Worm (Caenorhabditis elegans) whole organism, young adult: ENCODE results near the gene ZC317.6.

Source experiments
- B0035.1 ChIP-seq: sonication (generic microtip); optimal IDR thresholded peaks from 2 replicates; lab custom pipeline; 2016; ENCODE audit warnings: missing genetic modification characterization, mild to moderate bottlenecking, missing compliant biosample characterization, missing genotype, missing genetic modification reagents
- F10E7.11 ChIP-seq: sonication (generic microtip); optimal IDR thresholded peaks from 2 replicates; lab custom pipeline; 2017; ENCODE audit warnings: mild to moderate bottlenecking, missing genetic modification characterization, moderate library complexity, missing compliant biosample characterization
- F22D6.2 ChIP-seq: sonication (generic microtip); optimal IDR thresholded peaks from 2 replicates; lab custom pipeline; 2016; ENCODE audit warnings: mild to moderate bottlenecking, missing genetic modification characterization, missing compliant biosample characterization
- F39B2.1 ChIP-seq: fragments of 200-800 bp; sonication (Bioruptor generic); IDR thresholded peaks from 2 replicates; pipeline ENCODE4 v1.3.6; 2022; ENCODE audit warnings: missing genetic modification reagents, missing genetic modification characterization, missing compliant biosample characterization
- F52B5.7 ChIP-seq: sonication (generic microtip); optimal IDR thresholded peaks from 2 replicates; lab custom pipeline; 2016; ENCODE audit warnings: mild to moderate bottlenecking, missing genetic modification characterization, missing compliant biosample characterization
- F55B11.4 ChIP-seq: sonication (generic microtip); optimal IDR thresholded peaks from 2 replicates; lab custom pipeline; 2016; ENCODE audit warnings: missing compliant biosample characterization, missing genetic modification characterization, borderline replicate concordance; ENCODE audit not compliant: insufficient read depth
- K11D2.4 ChIP-seq: fragments of 200-800 bp; sonication (Bioruptor generic); IDR thresholded peaks from 2 replicates; pipeline ENCODE4 v1.3.6; 2022; ENCODE audit warnings: missing genetic modification reagents, missing genetic modification characterization, missing compliant biosample characterization
- Y56A3A.18 ChIP-seq: fragments of 200-800 bp; sonication (Bioruptor generic); IDR thresholded peaks from 2 replicates; pipeline ENCODE4 v1.3.6; 2022; ENCODE audit warnings: missing genetic modification reagents, missing genetic modification characterization, missing compliant biosample characterization
- aptf-3 ChIP-seq: fragments of 200-800 bp; sonication (Bioruptor generic); IDR thresholded peaks from 2 replicates; pipeline ENCODE4 v1.3.6; 2022; ENCODE audit warnings: missing genetic modification characterization, missing compliant biosample characterization
- athp-1 ChIP-seq: sonication (generic microtip); optimal IDR thresholded peaks from 2 replicates; lab custom pipeline; 2017; ENCODE audit warnings: mild to moderate bottlenecking, missing genetic modification characterization, missing compliant biosample characterization
- attf-5 ChIP-seq: fragments of 200-800 bp; sonication (Bioruptor generic); optimal IDR thresholded peaks from 2 replicates; lab custom pipeline; 2018; ENCODE audit warnings: mild to moderate bottlenecking, missing genetic modification characterization, missing compliant biosample characterization
- bed-1 ChIP-seq: fragments of 200-800 bp; sonication (Bioruptor generic); IDR thresholded peaks from 2 replicates; pipeline ENCODE4 v1.3.6; 2022; ENCODE audit warnings: missing genetic modification reagents, missing genetic modification characterization, missing compliant biosample characterization
- bed-2 ChIP-seq: fragments of 200-800 bp; sonication (Bioruptor generic); IDR thresholded peaks from 2 replicates; pipeline ENCODE4 v1.3.6; 2022; ENCODE audit warnings: missing genetic modification reagents, missing genetic modification characterization, missing compliant biosample characterization
- cebp-1 ChIP-seq, 2 experiments: fragments of 200-800 bp in 1 of 2; sonication (Bioruptor generic) in 1 of 2; sonication (generic microtip) in 1 of 2; IDR thresholded peaks in 1 of 2; optimal IDR thresholded peaks in 1 of 2; 2 replicates each; pipeline versions ENCODE4 v1.3.6 to Lab custom; 2017 to 2022; ENCODE audit warnings: missing compliant biosample characterization in 2 of 2, missing genetic modification characterization in 2 of 2, mild to moderate bottlenecking in 1 of 2, missing genetic modification reagents in 1 of 2, moderate library complexity in 1 of 2
- cebp-2 ChIP-seq: fragments of 200-800 bp; sonication (Bioruptor generic); IDR thresholded peaks from 2 replicates; pipeline ENCODE4 v1.3.6; 2022; ENCODE audit warnings: missing genetic modification characterization, missing compliant biosample characterization
- ceh-40 ChIP-seq: fragments of 200-800 bp; sonication (Bioruptor generic); IDR thresholded peaks from 2 replicates; pipeline ENCODE4 v1.3.6; 2022; ENCODE audit warnings: missing genetic modification characterization, missing compliant biosample characterization
- ceh-58 ChIP-seq: fragments of 200-800 bp; sonication (Bioruptor generic); IDR thresholded peaks from 2 replicates; pipeline ENCODE4 v1.3.6; 2022; ENCODE audit warnings: missing genetic modification characterization, missing compliant biosample characterization
- dpff-1 ChIP-seq: sonication (generic microtip); optimal IDR thresholded peaks from 2 replicates; lab custom pipeline; 2017; ENCODE audit warnings: mild to moderate bottlenecking, missing genetic modification characterization, missing compliant biosample characterization
- dpl-1 ChIP-seq: fragments of 150-350 bp; optimal IDR thresholded peaks from 2 replicates; lab custom pipeline; 2014; ENCODE audit warnings: missing biosample characterization, missing genetic modification reagents, missing genetic modification characterization
- ets-4 ChIP-seq: fragments of 200-800 bp; sonication (Bioruptor generic); optimal IDR thresholded peaks from 2 replicates; lab custom pipeline; 2018; ENCODE audit warnings: mild to moderate bottlenecking, missing genetic modification characterization, missing compliant biosample characterization
- fkh-3 ChIP-seq: sonication (generic microtip); optimal IDR thresholded peaks from 2 replicates; lab custom pipeline; 2016; ENCODE audit warnings: mild to moderate bottlenecking, missing genetic modification characterization, missing compliant biosample characterization
- hlh-12 ChIP-seq: sonication (generic microtip); optimal IDR thresholded peaks from 2 replicates; lab custom pipeline; 2016; ENCODE audit warnings: missing genetic modification characterization, missing compliant biosample characterization
- hlh-26 ChIP-seq: fragments of 200-800 bp; sonication (Bioruptor generic); conservative IDR thresholded peaks from 2 replicates; pipeline ENCODE4 v1.3.6; 2022; ENCODE audit warnings: missing genetic modification reagents, missing genetic modification characterization, missing compliant biosample characterization
- hrde-1 ChIP-seq: sonication (generic microtip); optimal IDR thresholded peaks from 2 replicates; lab custom pipeline; 2016; ENCODE audit warnings: missing genetic modification characterization, mild to moderate bottlenecking, missing compliant biosample characterization, moderate library complexity, missing genotype, missing genetic modification reagents, borderline replicate concordance
- lin-40 ChIP-seq: sonication (generic microtip); optimal IDR thresholded peaks from 2 replicates; lab custom pipeline; 2016; ENCODE audit warnings: missing genetic modification characterization, mild to moderate bottlenecking, missing compliant biosample characterization, missing genotype, missing genetic modification reagents
- lir-1 ChIP-seq: fragments of 200-800 bp; sonication (Bioruptor generic); conservative IDR thresholded peaks from 2 replicates; pipeline ENCODE4 v1.3.6; 2022; ENCODE audit warnings: missing genetic modification reagents, missing genetic modification characterization, missing compliant biosample characterization
- madf-3 ChIP-seq: fragments of 200-800 bp; sonication (Bioruptor generic); IDR thresholded peaks from 2 replicates; pipeline ENCODE4 v1.3.6; 2022; ENCODE audit warnings: missing genetic modification reagents, missing genetic modification characterization, missing compliant biosample characterization
- madf-8 ChIP-seq: fragments of 200-800 bp; sonication (Bioruptor generic); conservative IDR thresholded peaks from 2 replicates; pipeline ENCODE4 v1.3.6; 2022; ENCODE audit warnings: missing genetic modification reagents, missing genetic modification characterization, missing compliant biosample characterization
- mcd-1 ChIP-seq: fragments of 200-800 bp; sonication (Bioruptor generic); IDR thresholded peaks from 2 replicates; pipeline ENCODE4 v1.3.6; 2022; ENCODE audit warnings: missing genetic modification reagents, missing genetic modification characterization, missing compliant biosample characterization
- nhr-120 ChIP-seq: fragments of 200-800 bp; sonication (Bioruptor generic); IDR thresholded peaks from 2 replicates; pipeline ENCODE4 v1.3.6; 2022; ENCODE audit warnings: missing genetic modification characterization, missing compliant biosample characterization
- nhr-179 ChIP-seq: sonication (generic microtip); optimal IDR thresholded peaks from 2 replicates; lab custom pipeline; 2016; ENCODE audit warnings: mild to moderate bottlenecking, missing genetic modification characterization, missing compliant biosample characterization
- nhr-80 ChIP-seq: sonication (generic microtip); optimal IDR thresholded peaks from 2 replicates; lab custom pipeline; 2016; ENCODE audit warnings: missing genetic modification characterization, missing compliant biosample characterization
- pbrm-1 ChIP-seq: fragments of 200-800 bp; sonication (Bioruptor generic); IDR thresholded peaks from 2 replicates; pipeline ENCODE4 v1.3.6; 2022; ENCODE audit warnings: missing genetic modification reagents, missing genetic modification characterization, missing compliant biosample characterization
- rec-8 ChIP-seq, 2 experiments: sonication (generic microtip); optimal IDR thresholded peaks; 2 replicates each; lab custom pipeline; 2016; ENCODE audit warnings: mild to moderate bottlenecking in 2 of 2, missing genetic modification characterization in 2 of 2, missing genetic modification reagents in 2 of 2, missing genotype in 2 of 2, missing biosample characterization in 1 of 2, missing compliant biosample characterization in 1 of 2, moderate library complexity in 1 of 2
- rpc-1 ChIP-seq, 2 experiments: fragments of 150-350 bp in 1 of 2; sonication (generic microtip) in 1 of 2; optimal IDR thresholded peaks; 2 replicates each; lab custom pipeline; 2014 to 2018; ENCODE audit warnings: missing biosample characterization in 1 of 2, missing genetic modification characterization in 1 of 2, missing genetic modification reagents in 1 of 2, missing genotype in 1 of 2
- snpc-1.3 ChIP-seq: sonication (generic microtip); optimal IDR thresholded peaks from 2 replicates; lab custom pipeline; 2017; ENCODE audit warnings: missing genetic modification characterization, mild to moderate bottlenecking, missing compliant biosample characterization, antibody characterized with exemption, moderate library complexity, missing genotype, missing genetic modification reagents; ENCODE audit not compliant: insufficient read depth
- snpc-3.4 ChIP-seq: sonication (generic microtip); optimal IDR thresholded peaks from 2 replicates; lab custom pipeline; 2017; ENCODE audit warnings: missing genetic modification characterization, mild to moderate bottlenecking, missing compliant biosample characterization, antibody characterized with exemption, moderate library complexity, missing genotype, missing genetic modification reagents
- snpc-4 ChIP-seq, 5 experiments: fragments of 150-350 bp in 1 of 5; sonication (generic microtip) in 4 of 5; optimal IDR thresholded peaks; 2 replicates each; lab custom pipeline; 2014 to 2018; ENCODE audit warnings: missing genetic modification characterization in 5 of 5, missing biosample characterization in 3 of 5, antibody characterized with exemption in 2 of 5, mild to moderate bottlenecking in 2 of 5, missing compliant biosample characterization in 2 of 5, missing genotype in 2 of 5, moderate library complexity in 2 of 5, missing genetic modification reagents in 1 of 5
- tbx-9 ChIP-seq: sonication (generic microtip); optimal IDR thresholded peaks from 2 replicates; lab custom pipeline; 2016; ENCODE audit warnings: borderline replicate concordance, missing genetic modification characterization, inconsistent platforms, missing compliant biosample characterization
- tlf-1 ChIP-seq: fragments of 200-800 bp; sonication (Bioruptor generic); optimal IDR thresholded peaks from 2 replicates; lab custom pipeline; 2018; ENCODE audit warnings: mild to moderate bottlenecking, missing genetic modification characterization, missing compliant biosample characterization
- ztf-18 ChIP-seq: sonication (generic microtip); optimal IDR thresholded peaks from 2 replicates; lab custom pipeline; 2016; ENCODE audit warnings: missing genotype, mild to moderate bottlenecking, missing genetic modification characterization, missing compliant biosample characterization
- ztf-25 ChIP-seq: fragments of 200-800 bp; sonication (Bioruptor generic); IDR thresholded peaks from 2 replicates; pipeline ENCODE4 v1.3.6; 2022; ENCODE audit warnings: missing genetic modification reagents, missing genetic modification characterization, missing compliant biosample characterization

ZC317.6 gene

ce11 chrV:5509966-5510365 is 41.6 kb upstream of the ZC317.6 start:
- TF ChIP-seq hlh-12 = no peak
- TF ChIP-seq ztf-18 (tag; lab: Kevin White, UChicago) = peak; percentile 31
- no peak for TF ChIP-seq tbx-9 (tag; lab: Kevin White, UChicago)
- TF ChIP-seq nhr-80 = peak; percentile 78
- no peak for TF ChIP-seq pbrm-1 (GFP tag; lab: Robert Waterston, UW)
- TF ChIP-seq cebp-2 = no peak

ce11 chrV:5509134-5509533 is 40.7 kb upstream of the ZC317.6 start:
- TF ChIP-seq madf-3 (GFP tag; lab: Robert Waterston, UW) = no peak
- TF ChIP-seq F52B5.7 = no peak
- no peak for TF ChIP-seq attf-5 (GFP tag; lab: Kevin White, UChicago)
- no peak for TF ChIP-seq nhr-120
- TF ChIP-seq lin-40 (tag; lab: Kevin White, UChicago) = no peak
- no peak for TF ChIP-seq B0035.1 (tag; lab: Kevin White, UChicago)
- TF ChIP-seq tlf-1 = no peak
- no peak for TF ChIP-seq dpff-1 (tag; lab: Kevin White, UChicago)
- TF ChIP-seq cebp-1 (GFP tag; IDR thresholded peaks at IDR 0.05; lab: Robert Waterston, UW) = no peak
- TF ChIP-seq cebp-1 (tag; optimal IDR thresholded peaks at IDR 0.05; lab: Kevin White, UChicago) = no peak
- no peak for TF ChIP-seq rpc-1 (optimal IDR thresholded peaks at IDR 0.05; lab: Kevin White, UChicago)
- no peak for TF ChIP-seq rpc-1 (tag; optimal IDR thresholded peaks at IDR 0.05; lab: Kevin White, UChicago)
- no peak for TF ChIP-seq bed-1 (GFP tag; lab: Robert Waterston, UW)
- TF ChIP-seq hrde-1 (tag; lab: Kevin White, UChicago) = no peak
- TF ChIP-seq, all 124 proteins: peak for 0

ce11 chrV:5504807-5505442 is 36.5 kb upstream of the ZC317.6 start, which contains the start of the genes dnj-19 and nhr-47:
Gene dnj-19 (minus strand): TSS chrV:5504857.
Gene nhr-47 (plus strand): TSS chrV:5505253.
- no peak for TF ChIP-seq bed-2 (GFP tag; lab: Robert Waterston, UW)
- TF ChIP-seq F39B2.1 (GFP tag; lab: Robert Waterston, UW) = 0 out of 2 replicates have a peak, but pooled peaks have one; percentile 67
- no peak for TF ChIP-seq F10E7.11 (tag; lab: Kevin White, UChicago)
- TF ChIP-seq ceh-40 (GFP tag; lab: Robert Waterston, UW) = no peak
- no peak for TF ChIP-seq F55B11.4
- TF ChIP-seq ztf-18 (tag; lab: Kevin White, UChicago) = peak; percentile 99
- TF ChIP-seq aptf-3 (GFP tag; lab: Robert Waterston, UW) = no peak
- peak; percentile 85 for TF ChIP-seq lir-1 (GFP tag; lab: Robert Waterston, UW)
- TF ChIP-seq cebp-1 (GFP tag; IDR thresholded peaks at IDR 0.05; lab: Robert Waterston, UW) = peak; percentile 53
- TF ChIP-seq cebp-1 (tag; optimal IDR thresholded peaks at IDR 0.05; lab: Kevin White, UChicago) = peak; percentile 89
- TF ChIP-seq ets-4 = no peak
- no peak for TF ChIP-seq nhr-179 (tag; lab: Kevin White, UChicago)
- peak; percentile 85 for TF ChIP-seq athp-1 (tag; lab: Kevin White, UChicago)
- TF ChIP-seq K11D2.4 (GFP tag; lab: Robert Waterston, UW) = peak; percentile 90
- peak; percentile 63 for TF ChIP-seq dpl-1
- TF ChIP-seq rec-8 (tag; optimal IDR thresholded peaks at IDR 0.05; lab: Kevin White, UChicago) = no peak
- peak; percentile 52 for TF ChIP-seq snpc-4 (GFP tag; optimal IDR thresholded peaks at IDR 0.05; lab: Kevin White, UChicago)
- peak in 3 of 4 experiments; percentile 76 to 84 (median 78) for TF ChIP-seq snpc-4 (tag; optimal IDR thresholded peaks at IDR 0.05; lab: Kevin White, UChicago)
- TF ChIP-seq dpff-1 (tag; lab: Kevin White, UChicago) = no peak
- TF ChIP-seq Y56A3A.18 (GFP tag; lab: Robert Waterston, UW) = peak; percentile 96
- peak; percentile 70 for TF ChIP-seq nhr-80
- no peak for TF ChIP-seq snpc-1.3 (tag; lab: Kevin White, UChicago)
- TF ChIP-seq hlh-26 (GFP tag; lab: Robert Waterston, UW) = no peak
- TF ChIP-seq snpc-3.4 (tag; lab: Kevin White, UChicago) = peak; percentile 42
- TF ChIP-seq ceh-58 (GFP tag; lab: Robert Waterston, UW) = no peak
- TF ChIP-seq madf-8 (GFP tag; lab: Robert Waterston, UW) = peak; percentile 75
- no peak for TF ChIP-seq ztf-25 (GFP tag; lab: Robert Waterston, UW)
- no peak for TF ChIP-seq fkh-3 (tag; lab: Kevin White, UChicago)
- TF ChIP-seq mcd-1 (GFP tag; lab: Robert Waterston, UW) = peak; percentile 94
- TF ChIP-seq F22D6.2 = peak; percentile 62
